Worm (Caenorhabditis elegans) whole organism, late embryonic: ENCODE results near the gene C53A5.11.

ENCODE experiments used
- F13H6.1 ChIP-seq: sonication (generic microtip); optimal IDR thresholded peaks from 2 replicates; lab custom pipeline; 2016; ENCODE audit warnings: missing genetic modification characterization, missing compliant biosample characterization
- ahr-1 ChIP-seq: sonication (generic microtip); optimal IDR thresholded peaks from 2 replicates; lab custom pipeline; 2016; ENCODE audit warnings: missing genetic modification characterization, missing compliant biosample characterization
- ama-1 ChIP-seq: fragments of 150-350 bp; optimal IDR thresholded peaks from 2 replicates; lab custom pipeline; 2014
- ceh-9 ChIP-seq: sonication (generic microtip); optimal IDR thresholded peaks from 2 replicates; lab custom pipeline; 2016; ENCODE audit warnings: mild to moderate bottlenecking, missing genetic modification characterization, inconsistent platforms, missing compliant biosample characterization
- dmd-4 ChIP-seq: sonication (generic microtip); optimal IDR thresholded peaks from 2 replicates; lab custom pipeline; 2016; ENCODE audit warnings: borderline replicate concordance, missing genetic modification characterization, missing compliant biosample characterization
- dve-1 ChIP-seq: sonication (generic microtip); optimal IDR thresholded peaks from 2 replicates; lab custom pipeline; 2017; ENCODE audit warnings: antibody characterized with exemption, mild to moderate bottlenecking, missing genetic modification characterization, missing compliant biosample characterization
- elt-2 ChIP-seq: sonication (generic microtip); optimal IDR thresholded peaks from 2 replicates; lab custom pipeline; 2016; ENCODE audit warnings: missing genetic modification reagents, missing genetic modification characterization, missing compliant biosample characterization
- fkh-10 ChIP-seq: fragments of 150-350 bp; optimal IDR thresholded peaks from 2 replicates; lab custom pipeline; 2014; ENCODE audit warnings: missing biosample characterization, missing genetic modification reagents, missing genetic modification characterization
- nhr-11 ChIP-seq: fragments of 150-350 bp; optimal IDR thresholded peaks from 2 replicates; lab custom pipeline; 2014; ENCODE audit warnings: missing biosample characterization, missing genetic modification characterization
- pag-3 ChIP-seq: sonication (generic microtip); optimal IDR thresholded peaks from 2 replicates; lab custom pipeline; 2016; ENCODE audit warnings: missing compliant biosample characterization, missing genetic modification characterization, borderline replicate concordance
- pqm-1 ChIP-seq: sonication (generic microtip); optimal IDR thresholded peaks from 2 replicates; lab custom pipeline; 2016; ENCODE audit warnings: missing genetic modification characterization, missing compliant biosample characterization

- TF ChIP-seq dve-1 (tag; lab: Kevin White, UChicago) (no peak), fkh-10 (GFP tag; lab: Kevin White, UChicago) (no peak), nhr-11 (no peak), ceh-9 (tag; lab: Kevin White, UChicago) (no peak), ama-1 (no peak), pqm-1 (no peak), elt-2 (tag; lab: Kevin White, UChicago) (peak; percentile 96), pag-3 (tag; lab: Kevin White, UChicago) (no peak), ahr-1 (tag; lab: Kevin White, UChicago) (no peak), F13H6.1 (no peak), dmd-4 (tag; lab: Kevin White, UChicago) (no peak)
Measured at ce11 chrV:14542138-14542537, 20.6 kb upstream of the C53A5.11 start.
